Worm (Caenorhabditis elegans): Measurements from ENCODE around the gene cal-5.

Gene cal-5

ce11 chrX:5106187-5106694 is 28.5 kb upstream of the cal-5 start (continued):
- TF ChIP-seq egl-18 (GFP tag; IDR thresholded peaks at IDR 0.05): 0 out of 2 replicates have a peak, but pooled peaks have one; percentile 56
- TF ChIP-seq hlh-12 (tag; optimal IDR thresholded peaks at IDR 0.05): no peak
- no peak for TF ChIP-seq tbx-9 (tag; optimal IDR thresholded peaks at IDR 0.05; ENCODE audit: borderline replicate concordance)
- 0 out of 2 replicates have a peak, but pooled peaks have one; percentile 73 for TF ChIP-seq F37B4.10 (GFP tag; IDR thresholded peaks at IDR 0.05)
- no peak for TF ChIP-seq attf-6 (GFP tag; IDR thresholded peaks at IDR 0.05)
- TF ChIP-seq ceh-91 (GFP tag; IDR thresholded peaks at IDR 0.05): no peak
- peak; percentile 83 for TF ChIP-seq ets-4 (GFP tag; optimal IDR thresholded peaks at IDR 0.05)
- no peak for TF ChIP-seq F23B12.7 (tag; optimal IDR thresholded peaks at IDR 0.05; ENCODE audit: insufficient read depth)
- peak; percentile 73 for TF ChIP-seq ztf-3 (GFP tag; optimal IDR thresholded peaks at IDR 0.05)
- TF ChIP-seq attf-3 (GFP tag; conservative IDR thresholded peaks at IDR 0.05): no peak
- TF ChIP-seq F39B2.1 (GFP tag; IDR thresholded peaks at IDR 0.05): no peak
- no peak for TF ChIP-seq unc-62 (GFP tag; optimal IDR thresholded peaks at IDR 0.05)
- no peak for TF ChIP-seq Y67H2A.10 (GFP tag; conservative IDR thresholded peaks at IDR 0.05)
- TF ChIP-seq ztf-26 (tag; optimal IDR thresholded peaks at IDR 0.05): peak; percentile 28
- TF ChIP-seq madf-8 (GFP tag; conservative IDR thresholded peaks at IDR 0.05): no peak
- no peak for TF ChIP-seq ztf-25 (GFP tag; IDR thresholded peaks at IDR 0.05)
- TF ChIP-seq somi-1 (GFP tag; optimal IDR thresholded peaks at IDR 0.05): no peak
- TF ChIP-seq nhr-90 (tag; optimal IDR thresholded peaks at IDR 0.05): peak; percentile 31
- TF ChIP-seq mxl-1 (tag; optimal IDR thresholded peaks at IDR 0.05): no peak
- TF ChIP-seq C17E4.6 (GFP tag; IDR thresholded peaks at IDR 0.05): no peak
- TF ChIP-seq bed-2 (GFP tag; IDR thresholded peaks at IDR 0.05): no peak
- peak; percentile 37; the same call in 1 of the 2 replicates for TF ChIP-seq ceh-100 (GFP tag; IDR thresholded peaks at IDR 0.05)
- TF ChIP-seq B0019.2 (GFP tag; conservative IDR thresholded peaks at IDR 0.05): 0 out of 2 replicates have a peak, but pooled peaks have one; percentile 13
- TF ChIP-seq gei-17 (GFP tag; optimal IDR thresholded peaks at IDR 0.05): peak; percentile 87
- TF ChIP-seq rcor-1 (GFP tag; IDR thresholded peaks at IDR 0.05): no peak; the same call in 1 of the 2 replicates
- peak; percentile 62 for TF ChIP-seq mcd-1 (GFP tag; IDR thresholded peaks at IDR 0.05)
- TF ChIP-seq F33H1.4 (GFP tag; IDR thresholded peaks at IDR 0.05): no peak; the same call in 1 of the 2 replicates
- TF ChIP-seq tlf-1 (GFP tag; optimal IDR thresholded peaks at IDR 0.05): no peak
- TF ChIP-seq F10E7.11 (tag; optimal IDR thresholded peaks at IDR 0.05): no peak
- peak; percentile 83 for TF ChIP-seq B0336.3 (GFP tag; IDR thresholded peaks at IDR 0.05)
- no peak for TF ChIP-seq ceh-27 (GFP tag; optimal IDR thresholded peaks at IDR 0.05)
- peak; percentile 30 for TF ChIP-seq madf-10 (tag; optimal IDR thresholded peaks at IDR 0.05)
- TF ChIP-seq Y56A3A.18 (GFP tag; IDR thresholded peaks at IDR 0.05): peak; percentile 93; the same call in 1 of the 2 replicates
- TF ChIP-seq atf-7 (tag; optimal IDR thresholded peaks at IDR 0.05): peak; percentile 94
- TF ChIP-seq mes-4 (tag; optimal IDR thresholded peaks at IDR 0.05): no peak
- peak; percentile 21 for TF ChIP-seq lin-54 (GFP tag; optimal IDR thresholded peaks at IDR 0.05)
- TF ChIP-seq hmg-1.2 (GFP tag; IDR thresholded peaks at IDR 0.05): peak; percentile 40; the same call in 1 of the 2 replicates
- TF ChIP-seq dox-1 (GFP tag; IDR thresholded peaks at IDR 0.05): peak; percentile 27; the same call in 1 of the 2 replicates
- TF ChIP-seq cebp-2 (GFP tag; IDR thresholded peaks at IDR 0.05): peak; percentile 97
- 0 out of 2 replicates have a peak, but pooled peaks have one; percentile 6 for TF ChIP-seq Y95B8A.8 (GFP tag; IDR thresholded peaks at IDR 0.05)
- TF ChIP-seq T26A5.8 (tag; optimal IDR thresholded peaks at IDR 0.05): no peak
- TF ChIP-seq ztf-22 (GFP tag; optimal IDR thresholded peaks at IDR 0.05): peak; percentile 54
- TF ChIP-seq dpff-1 (tag; optimal IDR thresholded peaks at IDR 0.05): no peak
- TF ChIP-seq him-1 (tag; optimal IDR thresholded peaks at IDR 0.05): no peak
- TF ChIP-seq lin-35 (GFP tag; optimal IDR thresholded peaks at IDR 0.05): no peak
- peak; percentile 69 for TF ChIP-seq ekl-4 (GFP tag; IDR thresholded peaks at IDR 0.05)
- TF ChIP-seq ceh-40 (GFP tag; IDR thresholded peaks at IDR 0.05): no peak
- no peak for TF ChIP-seq D2030.7 (GFP tag; IDR thresholded peaks at IDR 0.05)
- TF ChIP-seq lsl-1 (GFP tag; optimal IDR thresholded peaks at IDR 0.05): no peak
